Worm (Caenorhabditis elegans): Measurements from ENCODE around the gene rpb-8.
A peak's percentile ranks its signal among the peaks of the same experiment; 100 is the strongest.

The rpb-8 gene

ce11 chrIII:4899728-4900127 is 18.1 kb downstream of the rpb-8 start (continued):
- no peak for TF ChIP-seq F49E8.2 (tag; optimal IDR thresholded peaks at IDR 0.05; ENCODE audit: borderline replicate concordance)
- TF ChIP-seq mdl-1 (tag; optimal IDR thresholded peaks at IDR 0.05): peak; percentile 79 to 99
- peak; percentile 99 for TF ChIP-seq rbr-2 (tag; optimal IDR thresholded peaks at IDR 0.05)
- no peak for TF ChIP-seq ztf-11 (tag; optimal IDR thresholded peaks at IDR 0.05)
- peak; percentile 93 for TF ChIP-seq duxl-1 (tag; optimal IDR thresholded peaks at IDR 0.05; ENCODE audit: poor library complexity)
- peak; percentile 99 for TF ChIP-seq lin-1 (GFP tag; IDR thresholded peaks at IDR 0.05)
- no peak for TF ChIP-seq zip-11 (GFP tag; IDR thresholded peaks at IDR 0.05)
- TF ChIP-seq zfp-3 (GFP tag; conservative IDR thresholded peaks at IDR 0.05): peak; percentile 96
- peak; percentile 97 for TF ChIP-seq madf-9 (GFP tag; conservative IDR thresholded peaks at IDR 0.05)
- peak; percentile 99 for TF ChIP-seq nhr-11 (tag; optimal IDR thresholded peaks at IDR 0.05)
- TF ChIP-seq ztf-7 (tag; optimal IDR thresholded peaks at IDR 0.05): peak; percentile 74

- peak; percentile 50 for TF ChIP-seq aha-1 (tag)
- TF ChIP-seq hlh-30 (tag; optimal IDR thresholded peaks at IDR 0.05; ENCODE audit: insufficient read depth): peak; percentile 76
- TF ChIP-seq dmd-6 (GFP tag; IDR thresholded peaks at IDR 0.05): peak; percentile 5; the same call in 1 of the 2 replicates
- no peak for TF ChIP-seq nhr-77 (tag; optimal IDR thresholded peaks at IDR 0.05)
- no peak for TF ChIP-seq Y48G9A.11 (GFP tag; IDR thresholded peaks at IDR 0.05)
- no peak for TF ChIP-seq vab-7 (GFP tag; IDR thresholded peaks at IDR 0.05)
These were observed 18.7 kb downstream of the rpb-8 start, which contains the start of gene nhl-2 for ce11 chrIII:4899035-4899578. Gene nhl-2 (minus strand): TSS chrIII:4899085.

ce11 chrIII:4895313-4895712 is 22.5 kb downstream of the rpb-8 start:
- peak in 1 of 2 experiments; percentile 91 for TF ChIP-seq unc-62 (GFP tag; optimal IDR thresholded peaks at IDR 0.05 in 1 of 2)
- no peak for TF ChIP-seq unc-62 (tag; optimal IDR thresholded peaks at IDR 0.05)
- no peak for TF ChIP-seq mdt-29 (GFP tag; IDR thresholded peaks at IDR 0.05)

- TF ChIP-seq mes-2 (tag; optimal IDR thresholded peaks at IDR 0.05; ENCODE audit: poor library complexity, severe bottlenecking): no peak
These were observed 24.3 kb downstream of the rpb-8 start, which contains the start of gene F26F4.6 for ce11 chrIII:4893540-4893939. Gene F26F4.6 (minus strand): TSS chrIII:4893640.

ce11 chrIII:4890997-4891396 is 26.8 kb downstream of the rpb-8 start, which contains the start of gene F26F4.5:
Gene F26F4.5 (minus strand): TSS chrIII:4891252.
- TF ChIP-seq dmd-8 (GFP tag; IDR thresholded peaks at IDR 0.05): no peak
- TF ChIP-seq lin-38 (GFP tag; IDR thresholded peaks at IDR 0.05): peak; percentile 45; the same call in 1 of the 2 replicates
- TF ChIP-seq aha-1 (tag): peak; percentile 70
- TF ChIP-seq lir-3 (tag; optimal IDR thresholded peaks at IDR 0.05): no peak

- TF ChIP-seq dmd-6 (GFP tag; IDR thresholded peaks at IDR 0.05) (peak; percentile 36; the same call in 1 of the 2 replicates), mdl-1 (tag; optimal IDR thresholded peaks at IDR 0.05) (no peak), nhr-28 (tag; optimal IDR thresholded peaks at IDR 0.05) (peak; percentile 8), daf-19 (GFP tag; conservative IDR thresholded peaks at IDR 0.05) (no peak), daf-16 (GFP tag; optimal IDR thresholded peaks at IDR 0.05) (no peak), daf-16 (tag; optimal IDR thresholded peaks at IDR 0.05) (peak; percentile 42), ceh-20 (GFP tag; IDR thresholded peaks at IDR 0.05) (no peak), zip-2 (tag; optimal IDR thresholded peaks at IDR 0.05) (no peak)
These were observed 30.5 kb downstream of the rpb-8 start, which contains the start of gene clec-6 for ce11 chrIII:4887291-4887690. Gene clec-6 (minus strand): TSS chrIII:4887444.

- TF ChIP-seq snpc-1.2 (GFP tag; IDR thresholded peaks at IDR 0.05) (no peak), daf-16 (GFP tag; optimal IDR thresholded peaks at IDR 0.05) (no peak), daf-16 (tag; optimal IDR thresholded peaks at IDR 0.05) (peak; percentile 17), dve-1 (tag; optimal IDR thresholded peaks at IDR 0.05; ENCODE audit: insufficient read depth) (peak; percentile 13), pqm-1 (tag; optimal IDR thresholded peaks at IDR 0.05) (peak; percentile 56)
These were observed 34.4 kb downstream of the rpb-8 start, which contains the start of gene clec-5 for ce11 chrIII:4883429-4883828. Gene clec-5 (minus strand): TSS chrIII:4883606.

All from whole organism, L4 larva.